Worm (Caenorhabditis elegans): ENCODE measurements around the gene psmd-9.

- TF ChIP-seq cog-1 (tag; optimal IDR thresholded peaks at IDR 0.05), result no peak
- no peak for TF ChIP-seq tab-1 (GFP tag; IDR thresholded peaks at IDR 0.05)
- TF ChIP-seq T22C8.4 (GFP tag; IDR thresholded peaks at IDR 0.05), result no peak
- TF ChIP-seq med-1 (GFP tag; optimal IDR thresholded peaks at IDR 0.05; ENCODE audit: insufficient read depth), result no peak
- TF ChIP-seq ztf-29 (GFP tag; IDR thresholded peaks at IDR 0.05), result no peak
- TF ChIP-seq ztf-23 (GFP tag; IDR thresholded peaks at IDR 0.05), result no peak
- TF ChIP-seq flt-1 (GFP tag; IDR thresholded peaks at IDR 0.05), result no peak
- no peak for TF ChIP-seq ref-1 (GFP tag; conservative IDR thresholded peaks at IDR 0.05)
Measured at ce11 chrII:6917710-6918109, 15.8 kb downstream of the psmd-9 start, which contains the start of gene B0252.11.
